Fruit fly (Drosophila melanogaster) whole organism, embryonic: ENCODE data around the gene CG7071.

Experiments used
- B-H1 ChIP-seq: fragments of 200-800 bp; sonication (Bioruptor generic); IDR thresholded peaks from 3 replicates; pipeline ENCODE4 v1.3.6; 2022; ENCODE audit warnings: missing biosample characterization, missing genetic modification characterization
- BEAF-32 ChIP-seq: fragments of 200-800 bp; sonication (Bioruptor generic); optimal IDR thresholded peaks from 3 replicates; lab custom pipeline; 2017; ENCODE audit warnings: missing biosample characterization, missing genetic modification characterization, mild to moderate bottlenecking, moderate library complexity, missing genetic modification reagents
- Blimp-1 ChIP-seq: fragments of 200-800 bp; sonication (Bioruptor generic); optimal IDR thresholded peaks from 3 replicates; lab custom pipeline; 2018; ENCODE audit warnings: missing biosample characterization, missing genetic modification characterization, mild to moderate bottlenecking, moderate library complexity, missing genetic modification reagents
- C15 ChIP-seq: fragments of 200-800 bp; sonication (Bioruptor generic); IDR thresholded peaks from 3 replicates; pipeline ENCODE4 v1.3.6; 2022; ENCODE audit warnings: missing biosample characterization, missing genetic modification characterization
- CG10147 ChIP-seq: fragments of 200-800 bp; sonication (Bioruptor generic); optimal IDR thresholded peaks from 2 replicates; lab custom pipeline; 2019; ENCODE audit warnings: missing biosample characterization, mild to moderate bottlenecking, missing genetic modification characterization, moderate library complexity
- CG12219 ChIP-seq: fragments of 200-800 bp; sonication (Bioruptor generic); optimal IDR thresholded peaks from 3 replicates; lab custom pipeline; 2018; ENCODE audit warnings: missing biosample characterization, mild to moderate bottlenecking, missing genetic modification characterization
- CG12744 ChIP-seq: fragments of 200-800 bp; sonication (Bioruptor generic); optimal IDR thresholded peaks from 2 replicates; lab custom pipeline; 2016; ENCODE audit warnings: missing biosample characterization, missing genetic modification characterization
- CG13287 ChIP-seq: fragments of 200-800 bp; sonication (Bioruptor generic); IDR thresholded peaks from 2 replicates; pipeline ENCODE4 v1.3.6; 2022; ENCODE audit warnings: missing biosample characterization, missing genetic modification characterization; ENCODE audit not compliant: partially characterized antibody
- CG14860 ChIP-seq: fragments of 200-800 bp; sonication (Bioruptor generic); IDR thresholded peaks from 3 replicates; pipeline ENCODE4 v1.3.6; 2022; ENCODE audit warnings: missing biosample characterization, missing genetic modification characterization; ENCODE audit not compliant: partially characterized antibody
- CG17385 ChIP-seq: fragments of 200-800 bp; sonication (Bioruptor generic); optimal IDR thresholded peaks from 3 replicates; lab custom pipeline; 2018; ENCODE audit warnings: missing biosample characterization, mild to moderate bottlenecking, missing genetic modification characterization
- CG1832 ChIP-seq: fragments of 200-800 bp; sonication (Bioruptor generic); optimal IDR thresholded peaks from 2 replicates; lab custom pipeline; 2017; ENCODE audit warnings: missing biosample characterization, mild to moderate bottlenecking, missing genetic modification characterization, inconsistent platforms
- CG34376 ChIP-seq: fragments of 200-800 bp; sonication (Bioruptor generic); optimal IDR thresholded peaks from 2 replicates; lab custom pipeline; 2018; ENCODE audit warnings: missing biosample characterization, mild to moderate bottlenecking, missing genetic modification characterization
- CG3726 ChIP-seq: fragments of 200-800 bp; sonication (Bioruptor generic); IDR thresholded peaks from 3 replicates; pipeline ENCODE4, ENCODE4 v1.3.6; 2022; ENCODE audit warnings: missing biosample characterization, missing genetic modification characterization
- CG4328 ChIP-seq: fragments of 200-800 bp; sonication (Bioruptor generic); optimal IDR thresholded peaks from 3 replicates; lab custom pipeline; 2017; ENCODE audit warnings: missing biosample characterization, missing genetic modification reagents, missing genetic modification characterization
- CG6175 ChIP-seq: fragments of 200-800 bp; sonication (Bioruptor generic); IDR thresholded peaks from 3 replicates; pipeline ENCODE4 v1.3.6; 2022; ENCODE audit warnings: missing biosample characterization, missing genetic modification characterization
- CG6683 ChIP-seq: fragments of 200-800 bp; sonication (Bioruptor generic); optimal IDR thresholded peaks from 2 replicates; lab custom pipeline; 2017; ENCODE audit warnings: missing biosample characterization, mild to moderate bottlenecking, missing genetic modification characterization, missing genetic modification reagents
- CG8290 ChIP-seq, 3 experiments: fragments of 200-800 bp; sonication (Bioruptor generic); optimal IDR thresholded peaks; 2 replicates each; lab custom pipeline; 2016 to 2019; ENCODE audit warnings: missing biosample characterization in 3 of 3, missing genetic modification characterization in 3 of 3, mild to moderate bottlenecking in 2 of 3, moderate library complexity in 1 of 3
- CG8478 ChIP-seq: fragments of >200 bp; optimal IDR thresholded peaks from 2 replicates; lab custom pipeline; 2018
- Doc2 ChIP-seq: fragments of 200-800 bp; sonication (Bioruptor generic); IDR thresholded peaks from 2 replicates; pipeline ENCODE4 v1.3.6; 2022; ENCODE audit warnings: missing biosample characterization, missing genetic modification characterization
- Ets65A ChIP-seq: fragments of 200-800 bp; sonication (Bioruptor generic); peaks from one replicate; lab custom pipeline; 2016; ENCODE audit warnings: missing biosample characterization, missing genetic modification characterization
- Fer1 ChIP-seq: fragments of 200-800 bp; sonication (Bioruptor generic); optimal IDR thresholded peaks from 2 replicates; lab custom pipeline; 2017; ENCODE audit warnings: missing biosample characterization, mild to moderate bottlenecking, missing genetic modification characterization
- GATAe ChIP-seq: fragments of 200-800 bp; sonication (Bioruptor generic); conservative IDR thresholded peaks from 2 replicates; pipeline ENCODE4 v1.3.6; 2022; ENCODE audit warnings: missing biosample characterization, missing genetic modification characterization
- Mad ChIP-seq: fragments of 200-800 bp; sonication (Bioruptor generic); optimal IDR thresholded peaks from 2 replicates; lab custom pipeline; 2016; ENCODE audit warnings: missing biosample characterization, missing genetic modification characterization
- Med ChIP-seq: fragments of 200-800 bp; sonication (Bioruptor generic); peaks from one replicate; lab custom pipeline; 2016; ENCODE audit warnings: missing biosample characterization, missing genetic modification characterization, mild to moderate bottlenecking, inconsistent platforms, moderate library complexity
- Mrtf ChIP-seq: fragments of 200-800 bp; sonication (Bioruptor generic); IDR thresholded peaks from 3 replicates; pipeline ENCODE4 v1.3.6; 2022; ENCODE audit warnings: missing biosample characterization, missing genetic modification characterization
- NFAT ChIP-seq: fragments of 200-800 bp; sonication (Bioruptor generic); IDR thresholded peaks from 2 replicates; pipeline ENCODE4 v1.3.6; 2022; ENCODE audit warnings: missing biosample characterization, missing genetic modification characterization
- NfI ChIP-seq: fragments of 200-800 bp; sonication (Bioruptor generic); optimal IDR thresholded peaks from 3 replicates; lab custom pipeline; 2018; ENCODE audit warnings: missing biosample characterization, mild to moderate bottlenecking, missing genetic modification characterization, moderate library complexity
- Ravus ChIP-seq: fragments of 200-800 bp; sonication (Bioruptor generic); IDR thresholded peaks from 2 replicates; pipeline ENCODE4 v1.3.6; 2022; ENCODE audit warnings: missing biosample characterization, missing genetic modification characterization
- Sin3A ChIP-seq: fragments of >200 bp; optimal IDR thresholded peaks from 2 replicates; lab custom pipeline; 2018
- Trl ChIP-seq, 3 experiments: fragments of >200 bp in 2 of 3; fragments of 200-800 bp in 1 of 3; sonication (Bioruptor generic) in 1 of 3; optimal IDR thresholded peaks; 2 replicates in 1 of 3; 3 replicates in 2 of 3; lab custom pipeline; 2016 to 2017; ENCODE audit warnings: missing biosample characterization in 1 of 3, missing genetic modification characterization in 1 of 3
- Xbp1 ChIP-seq: fragments of 200-800 bp; sonication (Bioruptor generic); optimal IDR thresholded peaks from 3 replicates; lab custom pipeline; 2016; ENCODE audit warnings: missing biosample characterization, mild to moderate bottlenecking, missing genetic modification characterization
- amos ChIP-seq: fragments of 200-800 bp; sonication (Bioruptor generic); IDR thresholded peaks from 2 replicates; pipeline ENCODE4 v1.3.6; 2022; ENCODE audit warnings: missing biosample characterization, missing genetic modification characterization; ENCODE audit not compliant: partially characterized antibody
- ato ChIP-seq: fragments of 200-800 bp; sonication (Bioruptor generic); IDR thresholded peaks from 2 replicates; pipeline ENCODE4 v1.3.6; 2022; ENCODE audit warnings: missing biosample characterization, missing genetic modification characterization; ENCODE audit not compliant: partially characterized antibody
- btn ChIP-seq: fragments of 200-800 bp; sonication (Bioruptor generic); optimal IDR thresholded peaks from 2 replicates; lab custom pipeline; 2016; ENCODE audit warnings: missing biosample characterization, missing genetic modification characterization
- crp ChIP-seq, 2 experiments: fragments of 200-800 bp; sonication (Bioruptor generic); optimal IDR thresholded peaks; 2 replicates in 1 of 2; 3 replicates in 1 of 2; lab custom pipeline; 2017; ENCODE audit warnings: missing biosample characterization in 2 of 2, missing genetic modification characterization in 2 of 2, mild to moderate bottlenecking in 1 of 2, moderate library complexity in 1 of 2
- da ChIP-seq: fragments of 200-800 bp; sonication (Bioruptor generic); optimal IDR thresholded peaks from 2 replicates; lab custom pipeline; 2016; ENCODE audit warnings: missing biosample characterization, missing genetic modification characterization
- danr ChIP-seq: fragments of 200-800 bp; sonication (Bioruptor generic); IDR thresholded peaks from 2 replicates; pipeline ENCODE4 v1.3.6; 2022; ENCODE audit warnings: missing biosample characterization, missing genetic modification characterization
- ems ChIP-seq: fragments of 200-800 bp; sonication (Bioruptor generic); optimal IDR thresholded peaks from 3 replicates; lab custom pipeline; 2016; ENCODE audit warnings: missing biosample characterization, missing genetic modification characterization
- ftz-f1 ChIP-seq: fragments of 200-800 bp; sonication (Bioruptor generic); optimal IDR thresholded peaks from 2 replicates; lab custom pipeline; 2016; ENCODE audit warnings: missing biosample characterization, missing genetic modification characterization
- ham ChIP-seq: fragments of 200-800 bp; sonication (Bioruptor generic); IDR thresholded peaks from 2 replicates; pipeline ENCODE4 v1.3.6; 2022; ENCODE audit warnings: missing biosample characterization, missing genetic modification characterization
- her ChIP-seq: fragments of 200-800 bp; sonication (Bioruptor generic); optimal IDR thresholded peaks from 2 replicates; lab custom pipeline; 2016; ENCODE audit warnings: missing biosample characterization, missing genetic modification characterization
- ken ChIP-seq: fragments of 200-800 bp; sonication (Bioruptor generic); IDR thresholded peaks from 3 replicates; pipeline ENCODE4 v1.3.6; 2022; ENCODE audit warnings: missing biosample characterization, missing genetic modification characterization
- nerfin-1 ChIP-seq: fragments of 200-800 bp; sonication (Bioruptor generic); optimal IDR thresholded peaks from 3 replicates; lab custom pipeline; 2019; ENCODE audit warnings: missing biosample characterization, mild to moderate bottlenecking, missing genetic modification characterization, moderate library complexity
- sd ChIP-seq: fragments of 200-800 bp; sonication (Bioruptor generic); optimal IDR thresholded peaks from 3 replicates; lab custom pipeline; 2018; ENCODE audit warnings: missing biosample characterization, mild to moderate bottlenecking, missing genetic modification characterization, moderate library complexity
- sim ChIP-seq: fragments of 200-800 bp; sonication (Bioruptor generic); IDR thresholded peaks from 2 replicates; pipeline ENCODE4 v1.3.6; 2022; ENCODE audit warnings: missing biosample characterization, missing genetic modification characterization
- sob ChIP-seq: fragments of 200-800 bp; sonication (Bioruptor generic); IDR thresholded peaks from 2 replicates; pipeline ENCODE4 v1.3.6; 2022; ENCODE audit warnings: missing biosample characterization, missing genetic modification characterization
- vnd ChIP-seq: fragments of 200-800 bp; sonication (Bioruptor generic); IDR thresholded peaks from 3 replicates; pipeline ENCODE4 v1.3.6; 2022; ENCODE audit warnings: missing biosample characterization, missing genetic modification characterization; ENCODE audit not compliant: partially characterized antibody
- zen2 ChIP-seq: fragments of 200-800 bp; sonication (Bioruptor generic); IDR thresholded peaks from 3 replicates; pipeline ENCODE4 v1.3.6; 2022; ENCODE audit warnings: missing biosample characterization, missing genetic modification characterization; ENCODE audit not compliant: partially characterized antibody

CG7071 gene

DNA sequence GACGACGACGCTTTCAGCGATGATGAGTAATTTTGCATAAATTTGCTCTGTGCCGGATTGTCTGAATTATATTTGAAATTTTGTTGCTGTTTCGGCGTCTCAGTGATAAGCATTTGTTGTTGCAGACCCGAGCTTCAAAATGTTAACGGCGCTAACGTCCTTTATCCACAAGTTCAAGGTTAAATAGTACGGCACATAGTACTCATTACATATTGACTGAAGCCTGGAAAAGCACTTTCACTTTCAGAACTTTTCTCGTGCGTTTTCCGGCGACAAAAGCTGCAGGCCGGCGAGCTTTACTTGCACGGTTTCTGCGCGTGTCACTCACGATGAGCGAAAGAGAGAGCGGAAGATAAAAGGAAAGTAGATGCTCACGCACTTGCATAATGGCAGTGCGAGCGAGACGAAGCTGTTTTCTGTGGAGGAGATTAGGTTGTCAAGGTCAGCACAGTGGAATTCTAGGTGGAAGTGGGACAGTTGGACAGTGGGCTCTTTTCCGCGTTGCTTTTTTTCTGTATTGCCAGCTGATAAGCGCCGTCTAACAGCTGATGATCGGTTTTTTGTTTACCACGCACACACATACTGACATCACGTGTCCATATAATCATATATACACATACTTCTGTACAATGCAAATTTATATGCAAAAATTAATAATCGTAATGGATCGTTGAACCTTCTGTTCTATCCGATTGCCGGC lies 5.8 kb downstream of the CG7071 start (continued):
- TF ChIP-seq ato (GFP tag; lab: Robert Waterston, UW) (0 out of 2 replicates have a peak, but pooled peaks have one; percentile 39), Mad (no peak), sd (tag; lab: Kevin White, UChicago) (peak; percentile 83), CG6175 (GFP tag; lab: Robert Waterston, UW) (no peak), B-H1 (GFP tag; lab: Robert Waterston, UW) (no peak), zen2 (GFP tag; lab: Robert Waterston, UW) (0 out of 3 replicates have a peak, but pooled peaks have one; percentile 42), GATAe (peak; percentile 12; the same call in 1 of the 2 replicates), ftz-f1 (GFP tag; lab: Kevin White, UChicago) (peak; percentile 99), btn (GFP tag; lab: Kevin White, UChicago) (no peak), Mrtf (no peak; the same call in 2 of the 3 replicates), Fer1 (GFP tag; lab: Kevin White, UChicago) (no peak), amos (GFP tag; lab: Robert Waterston, UW) (peak; percentile 38; the same call in 1 of the 2 replicates), Trl (optimal IDR thresholded peaks at IDR 0.05; lab: Kevin White, UChicago) (peak in 1 of 2 experiments; percentile 7), Trl (GFP tag; optimal IDR thresholded peaks at IDR 0.05; lab: Kevin White, UChicago) (no peak), danr (no peak), CG10147 (no peak), her (GFP tag; lab: Kevin White, UChicago) (peak; percentile 17), nerfin-1 (tag; lab: Kevin White, UChicago) (peak; percentile 60), CG14860 (GFP tag; lab: Robert Waterston, UW) (0 out of 3 replicates have a peak, but pooled peaks have one; percentile 29), CG4328 (no peak), sim (GFP tag; lab: Robert Waterston, UW) (no peak), NfI (GFP tag; lab: Kevin White, UChicago) (no peak), CG34376 (GFP tag; lab: Kevin White, UChicago) (peak; percentile 54), ken (GFP tag; lab: Robert Waterston, UW) (0 out of 3 replicates have a peak, but pooled peaks have one; percentile 29), Ets65A (GFP tag; lab: Kevin White, UChicago) (no peak), crp (GFP tag; optimal IDR thresholded peaks at IDR 0.05; lab: Kevin White, UChicago) (peak in 1 of 2 experiments; percentile 73), Sin3A (lab: Kevin White, UChicago) (no peak), vnd (peak; percentile 60), ham (no peak), Med (GFP tag; lab: Kevin White, UChicago) (peak; percentile 65), ems (GFP tag; lab: Kevin White, UChicago) (no peak), CG1832 (GFP tag; lab: Kevin White, UChicago) (peak; percentile 74), CG8290 (GFP tag; optimal IDR thresholded peaks at IDR 0.05; lab: Kevin White, UChicago) (no peak), CG8290 (tag; optimal IDR thresholded peaks at IDR 0.05; lab: Kevin White, UChicago) (peak in 1 of 2 experiments; percentile 33), CG6683 (GFP tag; lab: Kevin White, UChicago) (no peak), CG17385 (GFP tag; lab: Kevin White, UChicago) (no peak), Ravus (no peak), sob (GFP tag; lab: Robert Waterston, UW) (0 out of 2 replicates have a peak, but pooled peaks have one; percentile 27), Doc2 (GFP tag; lab: Robert Waterston, UW) (0 out of 2 replicates have a peak, but pooled peaks have one; percentile 3), CG13287 (GFP tag; lab: Robert Waterston, UW) (peak; percentile 69), Xbp1 (GFP tag; lab: Kevin White, UChicago) (no peak), CG3726 (GFP tag; lab: Robert Waterston, UW) (no peak), CG12219 (GFP tag; lab: Kevin White, UChicago) (no peak), C15 (GFP tag; lab: Robert Waterston, UW) (no peak), NFAT (GFP tag; lab: Robert Waterston, UW) (peak; percentile 24; the same call in 1 of the 2 replicates), Blimp-1 (GFP tag; lab: Kevin White, UChicago) (peak; percentile 96), BEAF-32 (peak; percentile 25), CG12744 (no peak), CG8478 (lab: Kevin White, UChicago) (peak; percentile 82), da (GFP tag; lab: Kevin White, UChicago) (no peak)
